Fruit fly (Drosophila melanogaster) whole organism, embryonic: ENCODE results near the gene dock.

Source experiments
- Atf6 ChIP-seq: fragments of 200-800 bp; sonication (Bioruptor generic); IDR thresholded peaks from 2 replicates; pipeline ENCODE4 v1.3.6; 2022; ENCODE audit warnings: missing biosample characterization, missing genetic modification characterization
- Bgb ChIP-seq: fragments of 200-800 bp; sonication (Bioruptor generic); IDR thresholded peaks from 2 replicates; pipeline ENCODE4 v1.3.6; 2022; ENCODE audit warnings: missing biosample characterization, missing genetic modification characterization; ENCODE audit not compliant: partially characterized antibody
- Blimp-1 ChIP-seq: fragments of 200-800 bp; sonication (Bioruptor generic); optimal IDR thresholded peaks from 3 replicates; lab custom pipeline; 2018; ENCODE audit warnings: missing biosample characterization, missing genetic modification characterization, mild to moderate bottlenecking, moderate library complexity, missing genetic modification reagents
- CG10543 ChIP-seq: fragments of 200-800 bp; sonication (Bioruptor generic); optimal IDR thresholded peaks from 3 replicates; lab custom pipeline; 2017; ENCODE audit warnings: missing biosample characterization, mild to moderate bottlenecking, missing genetic modification characterization, moderate library complexity
- CG15601 ChIP-seq: fragments of 200-800 bp; sonication (Bioruptor generic); optimal IDR thresholded peaks from 3 replicates; lab custom pipeline; 2019; ENCODE audit warnings: missing biosample characterization, mild to moderate bottlenecking, missing genetic modification characterization, moderate library complexity
- CG1602 ChIP-seq: fragments of 200-800 bp; sonication (Bioruptor generic); optimal IDR thresholded peaks from 3 replicates; lab custom pipeline; 2016; ENCODE audit warnings: missing biosample characterization, missing genetic modification characterization
- CG16863 ChIP-seq: fragments of 200-800 bp; sonication (Bioruptor generic); optimal IDR thresholded peaks from 3 replicates; lab custom pipeline; 2016; ENCODE audit warnings: missing biosample characterization, missing genetic modification characterization
- CG17328 ChIP-seq: fragments of 200-800 bp; sonication (Bioruptor generic); IDR thresholded peaks from 2 replicates; pipeline ENCODE4 v1.3.6; 2022; ENCODE audit warnings: missing biosample characterization, missing genetic modification characterization
- CG17359 ChIP-seq: fragments of 200-800 bp; sonication (Bioruptor generic); optimal IDR thresholded peaks from 3 replicates; lab custom pipeline; 2018; ENCODE audit warnings: missing biosample characterization, mild to moderate bottlenecking, missing genetic modification characterization, moderate library complexity
- CG17361 ChIP-seq: fragments of 200-800 bp; sonication (Bioruptor generic); IDR thresholded peaks from 3 replicates; pipeline ENCODE4 v1.3.6; 2022; ENCODE audit warnings: missing biosample characterization, missing genetic modification characterization
- CG1832 ChIP-seq: fragments of 200-800 bp; sonication (Bioruptor generic); optimal IDR thresholded peaks from 2 replicates; lab custom pipeline; 2017; ENCODE audit warnings: missing biosample characterization, mild to moderate bottlenecking, missing genetic modification characterization, inconsistent platforms
- CG2120 ChIP-seq: fragments of 200-800 bp; sonication (Bioruptor generic); optimal IDR thresholded peaks from 3 replicates; lab custom pipeline; 2016; ENCODE audit warnings: missing biosample characterization, missing genetic modification characterization
- CG31365 ChIP-seq: fragments of 200-800 bp; sonication (Bioruptor generic); optimal IDR thresholded peaks from 2 replicates; lab custom pipeline; 2018; ENCODE audit warnings: missing biosample characterization, mild to moderate bottlenecking, missing genetic modification characterization
- CG4328 ChIP-seq: fragments of 200-800 bp; sonication (Bioruptor generic); optimal IDR thresholded peaks from 3 replicates; lab custom pipeline; 2017; ENCODE audit warnings: missing biosample characterization, missing genetic modification reagents, missing genetic modification characterization
- CG4854 ChIP-seq: fragments of 200-800 bp; sonication (Bioruptor generic); optimal IDR thresholded peaks from 2 replicates; lab custom pipeline; 2016; ENCODE audit warnings: missing biosample characterization, missing genetic modification characterization, inconsistent platforms
- CG6791 ChIP-seq: fragments of 200-800 bp; sonication (Bioruptor generic); IDR thresholded peaks from 3 replicates; pipeline ENCODE4 v1.3.6; 2022; ENCODE audit warnings: missing biosample characterization, missing genetic modification characterization; ENCODE audit not compliant: partially characterized antibody
- CG7271 ChIP-seq: fragments of 200-800 bp; sonication (Bioruptor generic); optimal IDR thresholded peaks from 2 replicates; lab custom pipeline; 2018; ENCODE audit warnings: missing biosample characterization, mild to moderate bottlenecking, missing genetic modification characterization, moderate library complexity
- Dbx ChIP-seq: fragments of 200-800 bp; sonication (Bioruptor generic); IDR thresholded peaks from 3 replicates; pipeline ENCODE4 v1.3.6; 2022; ENCODE audit warnings: missing biosample characterization, missing genetic modification characterization
- Dip3 ChIP-seq: fragments of 200-800 bp; sonication (Bioruptor generic); optimal IDR thresholded peaks from 3 replicates; lab custom pipeline; 2016; ENCODE audit warnings: missing biosample characterization, missing genetic modification characterization
- E2f2 ChIP-seq: fragments of 200-800 bp; sonication (Bioruptor generic); IDR thresholded peaks from 2 replicates; pipeline ENCODE4 v1.3.6; 2022; ENCODE audit warnings: missing biosample characterization, missing genetic modification characterization
- Ets65A ChIP-seq: fragments of 200-800 bp; sonication (Bioruptor generic); peaks from one replicate; lab custom pipeline; 2016; ENCODE audit warnings: missing biosample characterization, missing genetic modification characterization
- Fer2 ChIP-seq: fragments of 200-800 bp; sonication (Bioruptor generic); optimal IDR thresholded peaks from 2 replicates; lab custom pipeline; 2018; ENCODE audit warnings: missing biosample characterization, mild to moderate bottlenecking, missing genetic modification characterization, moderate library complexity
- H15 ChIP-seq: fragments of 200-800 bp; sonication (Bioruptor generic); IDR thresholded peaks from 3 replicates; pipeline ENCODE4 v1.3.6; 2022; ENCODE audit warnings: missing biosample characterization, missing genetic modification characterization
- HLH3B ChIP-seq: fragments of 200-800 bp; sonication (Bioruptor generic); IDR thresholded peaks from 2 replicates; pipeline ENCODE4 v1.3.6; 2022; ENCODE audit warnings: missing biosample characterization, missing genetic modification characterization
- Lim3 ChIP-seq: fragments of 200-800 bp; sonication (Bioruptor generic); IDR thresholded peaks from 2 replicates; pipeline ENCODE4 v1.3.6; 2022; ENCODE audit warnings: missing biosample characterization, missing genetic modification characterization
- MBD-R2 ChIP-seq: fragments of 200-800 bp; sonication (Bioruptor generic); IDR thresholded peaks from 2 replicates; pipeline ENCODE4 v1.3.6; 2022; ENCODE audit warnings: missing biosample characterization, missing genetic modification characterization
- Max ChIP-seq: fragments of 200-800 bp; sonication (Bioruptor generic); optimal IDR thresholded peaks from 2 replicates; lab custom pipeline; 2016; ENCODE audit warnings: missing biosample characterization, mild to moderate bottlenecking, missing genetic modification characterization
- Med ChIP-seq: fragments of 200-800 bp; sonication (Bioruptor generic); peaks from one replicate; lab custom pipeline; 2016; ENCODE audit warnings: missing biosample characterization, missing genetic modification characterization, mild to moderate bottlenecking, inconsistent platforms, moderate library complexity
- Meics ChIP-seq: fragments of 200-800 bp; sonication (Bioruptor generic); optimal IDR thresholded peaks from 2 replicates; lab custom pipeline; 2017; ENCODE audit warnings: missing biosample characterization, mild to moderate bottlenecking, missing genetic modification characterization
- Mes4 ChIP-seq: fragments of 200-800 bp; sonication (Bioruptor generic); optimal IDR thresholded peaks from 2 replicates; lab custom pipeline; 2016; ENCODE audit warnings: missing biosample characterization, missing genetic modification characterization
- Mrtf ChIP-seq: fragments of 200-800 bp; sonication (Bioruptor generic); IDR thresholded peaks from 3 replicates; pipeline ENCODE4 v1.3.6; 2022; ENCODE audit warnings: missing biosample characterization, missing genetic modification characterization
- NK7.1 ChIP-seq: fragments of 200-800 bp; sonication (Bioruptor generic); optimal IDR thresholded peaks from 3 replicates; lab custom pipeline; 2016; ENCODE audit warnings: missing biosample characterization, missing genetic modification characterization
- Nf-YC ChIP-seq: fragments of 200-800 bp; optimal IDR thresholded peaks from 3 replicates; lab custom pipeline; 2019; ENCODE audit warnings: missing biosample characterization, mild to moderate bottlenecking, missing genetic modification characterization, moderate library complexity
- Oli ChIP-seq: fragments of 200-800 bp; sonication (Bioruptor generic); optimal IDR thresholded peaks from 2 replicates; lab custom pipeline; 2018; ENCODE audit warnings: missing biosample characterization, mild to moderate bottlenecking, missing genetic modification characterization, moderate library complexity
- YL-1 ChIP-seq: fragments of 200-800 bp; sonication (Bioruptor generic); optimal IDR thresholded peaks from 3 replicates; lab custom pipeline; 2017; ENCODE audit warnings: missing biosample characterization, mild to moderate bottlenecking, missing genetic modification characterization
- bowl ChIP-seq: fragments of 200-800 bp; sonication (Bioruptor generic); IDR thresholded peaks from 2 replicates; pipeline ENCODE4 v1.3.6; 2022; ENCODE audit warnings: missing biosample characterization, missing genetic modification characterization
- ci ChIP-seq: fragments of 200-800 bp; sonication (Bioruptor generic); IDR thresholded peaks from 3 replicates; pipeline ENCODE4 v1.3.6; 2022; ENCODE audit warnings: missing biosample characterization, missing genetic modification characterization
- dmrt99B ChIP-seq: fragments of 200-800 bp; sonication (Bioruptor generic); optimal IDR thresholded peaks from 2 replicates; lab custom pipeline; 2018; ENCODE audit warnings: missing biosample characterization, mild to moderate bottlenecking, missing genetic modification characterization, moderate library complexity
- fd96Cb ChIP-seq: fragments of 200-800 bp; sonication (Bioruptor generic); optimal IDR thresholded peaks from 2 replicates; lab custom pipeline; 2018; ENCODE audit warnings: missing biosample characterization, mild to moderate bottlenecking, missing genetic modification characterization, moderate library complexity
- jigr1 ChIP-seq: fragments of 200-800 bp; sonication (Bioruptor generic); IDR thresholded peaks from 3 replicates; pipeline ENCODE4 v1.3.6; 2022; ENCODE audit warnings: missing biosample characterization, missing genetic modification characterization
- mirr ChIP-seq: fragments of 200-800 bp; sonication (Bioruptor generic); optimal IDR thresholded peaks from 3 replicates; lab custom pipeline; 2018; ENCODE audit warnings: missing biosample characterization, mild to moderate bottlenecking, missing genetic modification characterization
- phol ChIP-seq: fragments of 200-800 bp; sonication (Bioruptor generic); optimal IDR thresholded peaks from 3 replicates; lab custom pipeline; 2018; ENCODE audit warnings: missing biosample characterization, mild to moderate bottlenecking, missing genetic modification characterization, moderate library complexity
- sens ChIP-seq: fragments of 200-800 bp; sonication (Bioruptor generic); peaks from one replicate; lab custom pipeline; 2016; ENCODE audit warnings: missing biosample characterization, missing genetic modification characterization
- so ChIP-seq: fragments of 200-800 bp; sonication (Bioruptor generic); IDR thresholded peaks from 3 replicates; pipeline ENCODE4 v1.3.6; 2022; ENCODE audit warnings: missing biosample characterization, missing genetic modification characterization
- sob ChIP-seq: fragments of 200-800 bp; sonication (Bioruptor generic); IDR thresholded peaks from 2 replicates; pipeline ENCODE4 v1.3.6; 2022; ENCODE audit warnings: missing biosample characterization, missing genetic modification characterization
- sug ChIP-seq: fragments of 200-800 bp; optimal IDR thresholded peaks from 2 replicates; lab custom pipeline; 2019; ENCODE audit warnings: missing biosample characterization, mild to moderate bottlenecking, missing genetic modification characterization, moderate library complexity
- tup ChIP-seq: fragments of 200-800 bp; sonication (Bioruptor generic); optimal IDR thresholded peaks from 2 replicates; lab custom pipeline; 2016; ENCODE audit warnings: missing biosample characterization, mild to moderate bottlenecking, missing genetic modification characterization, moderate library complexity
- unpg ChIP-seq: fragments of 200-800 bp; sonication (Bioruptor generic); optimal IDR thresholded peaks from 3 replicates; lab custom pipeline; 2018; ENCODE audit warnings: missing biosample characterization, mild to moderate bottlenecking, missing genetic modification characterization, moderate library complexity

Gene dock

dm6 chr2L:867899-868605, 42.3 kb downstream of the dock start, which contains the start of gene aru (continued):
- TF ChIP-seq CG17359 (tag; lab: Kevin White, UChicago): peak; percentile 51
- no peak for TF ChIP-seq bowl
- peak; percentile 27 for TF ChIP-seq Nf-YC (tag; lab: Kevin White, UChicago)
- TF ChIP-seq Meics (GFP tag; lab: Kevin White, UChicago): peak; percentile 39
- TF ChIP-seq Blimp-1: peak; percentile 42
- TF ChIP-seq fd96Cb (tag; lab: Kevin White, UChicago): peak; percentile 23
- TF ChIP-seq Oli: peak; percentile 11
- TF ChIP-seq Max (GFP tag; lab: Kevin White, UChicago): no peak
- TF ChIP-seq dmrt99B (tag; lab: Kevin White, UChicago): peak; percentile 49
- no peak for TF ChIP-seq Dip3
- peak; percentile 47 for TF ChIP-seq unpg (GFP tag; lab: Kevin White, UChicago)
- TF ChIP-seq H15 (GFP tag; lab: Robert Waterston, UW): no peak
- TF ChIP-seq sob: peak; percentile 38; the same call in 1 of the 2 replicates
- peak; percentile 68; the same call in 1 of the 3 replicates for TF ChIP-seq Dbx (GFP tag; lab: Robert Waterston, UW)
- TF ChIP-seq CG31365 (tag; lab: Kevin White, UChicago): no peak
- peak; percentile 16 for TF ChIP-seq sug (tag; lab: Kevin White, UChicago)
- peak; percentile 72 for TF ChIP-seq ci (GFP tag; lab: Robert Waterston, UW)
- TF ChIP-seq so (GFP tag; lab: Robert Waterston, UW): no peak
- peak; percentile 61 for TF ChIP-seq CG1832 (GFP tag; lab: Kevin White, UChicago)
- no peak for TF ChIP-seq HLH3B
- TF ChIP-seq Med: peak; percentile 86
- no peak for TF ChIP-seq Mrtf (GFP tag; lab: Robert Waterston, UW)
- peak; percentile 24; the same call in 1 of the 2 replicates for TF ChIP-seq CG17328 (GFP tag; lab: Robert Waterston, UW)
- TF ChIP-seq CG1602 (GFP tag; lab: Kevin White, UChicago): no peak
- peak; percentile 48 for TF ChIP-seq CG10543 (GFP tag; lab: Kevin White, UChicago)
- TF ChIP-seq CG7271 (tag; lab: Kevin White, UChicago): no peak
- no peak for TF ChIP-seq Mes4 (GFP tag; lab: Kevin White, UChicago)
- no peak for TF ChIP-seq CG4854 (GFP tag; lab: Kevin White, UChicago)

- TF ChIP-seq Med (peak; percentile 62), Dbx (GFP tag; lab: Robert Waterston, UW) (no peak), sens (GFP tag; lab: Kevin White, UChicago) (peak; percentile 65), Ets65A (GFP tag; lab: Kevin White, UChicago) (peak; percentile 76), CG6791 (GFP tag; lab: Robert Waterston, UW) (0 out of 3 replicates have a peak, but pooled peaks have one; percentile 9)
Observed at dm6 chr2L:868961-869360, 43.2 kb downstream of the dock start.

dm6 chr2L:869497-870040, 43.8 kb downstream of the dock start, which contains the start of gene dbe:
Gene dbe (minus strand): TSS chr2L:869857.
- no peak for TF ChIP-seq unpg (GFP tag; lab: Kevin White, UChicago)
- TF ChIP-seq mirr (GFP tag; lab: Kevin White, UChicago): no peak
- TF ChIP-seq E2f2 (GFP tag; lab: Robert Waterston, UW): no peak; the same call in 1 of the 2 replicates
- peak; percentile 22 for TF ChIP-seq CG2120 (GFP tag; lab: Kevin White, UChicago)
- no peak for TF ChIP-seq NK7.1 (GFP tag; lab: Kevin White, UChicago)
- TF ChIP-seq YL-1 (GFP tag; lab: Kevin White, UChicago): no peak
- TF ChIP-seq Bgb (GFP tag; lab: Robert Waterston, UW): peak; percentile 26; the same call in 1 of the 2 replicates
- peak; percentile 77 for TF ChIP-seq MBD-R2
- TF ChIP-seq CG15601 (tag; lab: Kevin White, UChicago): no peak
- TF ChIP-seq jigr1 (GFP tag; lab: Robert Waterston, UW): no peak
- no peak for TF ChIP-seq CG17361
- peak; percentile 8 for TF ChIP-seq phol
- no peak for TF ChIP-seq Atf6
- no peak for TF ChIP-seq CG16863 (GFP tag; lab: Kevin White, UChicago)
- TF ChIP-seq Fer2: no peak
- no peak for TF ChIP-seq tup (GFP tag; lab: Kevin White, UChicago)
- TF ChIP-seq Lim3 (GFP tag; lab: Robert Waterston, UW): no peak
- TF ChIP-seq CG4328 (GFP tag; lab: Kevin White, UChicago): no peak
